Fruit fly (Drosophila melanogaster) whole organism, embryonic: ENCODE data around the gene Ir68b.

Experiments used
- Asciz ChIP-seq: fragments of 200-800 bp; sonication (Bioruptor generic); optimal IDR thresholded peaks from 2 replicates; lab custom pipeline; 2017; ENCODE audit warnings: missing biosample characterization, mild to moderate bottlenecking, missing genetic modification characterization, missing genetic modification reagents
- CG10274 ChIP-seq: fragments of 200-800 bp; sonication (Bioruptor generic); optimal IDR thresholded peaks from 3 replicates; lab custom pipeline; 2017; ENCODE audit warnings: missing biosample characterization, mild to moderate bottlenecking, missing genetic modification characterization
- CG10543 ChIP-seq: fragments of 200-800 bp; sonication (Bioruptor generic); optimal IDR thresholded peaks from 3 replicates; lab custom pipeline; 2017; ENCODE audit warnings: missing biosample characterization, mild to moderate bottlenecking, missing genetic modification characterization, moderate library complexity
- CG10565 ChIP-seq: fragments of 200-800 bp; sonication (Bioruptor generic); optimal IDR thresholded peaks from 3 replicates; lab custom pipeline; 2016; ENCODE audit warnings: missing biosample characterization, mild to moderate bottlenecking, missing genetic modification characterization
- CG11093 ChIP-seq: fragments of 200-800 bp; sonication (Bioruptor generic); IDR thresholded peaks from 3 replicates; pipeline ENCODE4 v1.3.6; 2022; ENCODE audit warnings: missing biosample characterization, missing genetic modification characterization
- CG11504 ChIP-seq: fragments of 200-800 bp; sonication (Bioruptor generic); optimal IDR thresholded peaks from 3 replicates; lab custom pipeline; 2019; ENCODE audit warnings: missing biosample characterization, mild to moderate bottlenecking, missing genetic modification characterization, moderate library complexity
- CG15073 ChIP-seq: fragments of 200-800 bp; sonication (Bioruptor generic); optimal IDR thresholded peaks from 2 replicates; lab custom pipeline; 2016; ENCODE audit warnings: missing biosample characterization, missing genetic modification characterization
- CG16863 ChIP-seq: fragments of 200-800 bp; sonication (Bioruptor generic); optimal IDR thresholded peaks from 3 replicates; lab custom pipeline; 2016; ENCODE audit warnings: missing biosample characterization, missing genetic modification characterization
- CG17328 ChIP-seq: fragments of 200-800 bp; sonication (Bioruptor generic); IDR thresholded peaks from 2 replicates; pipeline ENCODE4 v1.3.6; 2022; ENCODE audit warnings: missing biosample characterization, missing genetic modification characterization
- CG17359 ChIP-seq: fragments of 200-800 bp; sonication (Bioruptor generic); optimal IDR thresholded peaks from 3 replicates; lab custom pipeline; 2018; ENCODE audit warnings: missing biosample characterization, mild to moderate bottlenecking, missing genetic modification characterization, moderate library complexity
- CG17802 ChIP-seq: fragments of 200-800 bp; sonication (Bioruptor generic); optimal IDR thresholded peaks from 2 replicates; lab custom pipeline; 2018; ENCODE audit warnings: missing biosample characterization, mild to moderate bottlenecking, missing genetic modification characterization, moderate library complexity
- CG1832 ChIP-seq: fragments of 200-800 bp; sonication (Bioruptor generic); optimal IDR thresholded peaks from 2 replicates; lab custom pipeline; 2017; ENCODE audit warnings: missing biosample characterization, mild to moderate bottlenecking, missing genetic modification characterization, inconsistent platforms
- CG2712 ChIP-seq: fragments of 200-800 bp; optimal IDR thresholded peaks from 3 replicates; lab custom pipeline; 2019; ENCODE audit warnings: missing biosample characterization, mild to moderate bottlenecking, missing genetic modification characterization, moderate library complexity
- CG4707 ChIP-seq: fragments of 200-800 bp; sonication (Bioruptor generic); optimal IDR thresholded peaks from 2 replicates; lab custom pipeline; 2018; ENCODE audit warnings: missing biosample characterization, mild to moderate bottlenecking, missing genetic modification characterization, moderate library complexity
- CG6683 ChIP-seq: fragments of 200-800 bp; sonication (Bioruptor generic); optimal IDR thresholded peaks from 2 replicates; lab custom pipeline; 2017; ENCODE audit warnings: missing biosample characterization, mild to moderate bottlenecking, missing genetic modification characterization, missing genetic modification reagents
- CG8924 ChIP-seq: fragments of 200-800 bp; optimal IDR thresholded peaks from 3 replicates; lab custom pipeline; 2019; ENCODE audit warnings: missing biosample characterization, mild to moderate bottlenecking, missing genetic modification characterization, moderate library complexity
- CG9727 ChIP-seq: fragments of 200-800 bp; sonication (Bioruptor generic); optimal IDR thresholded peaks from 3 replicates; lab custom pipeline; 2017; ENCODE audit warnings: missing biosample characterization, mild to moderate bottlenecking, missing genetic modification characterization
- CHES-1-like ChIP-seq: fragments of 200-800 bp; sonication (Bioruptor generic); optimal IDR thresholded peaks from 2 replicates; lab custom pipeline; 2016; ENCODE audit warnings: missing biosample characterization, missing genetic modification characterization
- CoRest ChIP-seq: fragments of 200-800 bp; sonication (Bioruptor generic); optimal IDR thresholded peaks from 3 replicates; lab custom pipeline; 2018; ENCODE audit warnings: missing biosample characterization, mild to moderate bottlenecking, missing genetic modification characterization, moderate library complexity
- Eip74EF ChIP-seq, 2 experiments: fragments of 200-800 bp in 1 of 2; fragments of >200 bp in 1 of 2; sonication (Bioruptor generic) in 1 of 2; optimal IDR thresholded peaks; 2 replicates each; lab custom pipeline; 2017 to 2019; ENCODE audit warnings: missing biosample characterization in 2 of 2, missing genetic modification characterization in 2 of 2, mild to moderate bottlenecking in 1 of 2, moderate library complexity in 1 of 2
- Hr51 ChIP-seq, 2 experiments: fragments of 200-800 bp; sonication (Bioruptor generic); optimal IDR thresholded peaks; 2 replicates in 1 of 2; 3 replicates in 1 of 2; lab custom pipeline; 2016 to 2018; ENCODE audit warnings: missing biosample characterization in 2 of 2, missing genetic modification characterization in 2 of 2, mild to moderate bottlenecking in 1 of 2, moderate library complexity in 1 of 2
- Max ChIP-seq: fragments of 200-800 bp; sonication (Bioruptor generic); optimal IDR thresholded peaks from 2 replicates; lab custom pipeline; 2016; ENCODE audit warnings: missing biosample characterization, mild to moderate bottlenecking, missing genetic modification characterization
- Poxn ChIP-seq: fragments of 200-800 bp; sonication (Bioruptor generic); IDR thresholded peaks from 2 replicates; pipeline ENCODE4 v1.3.6; 2022; ENCODE audit warnings: missing biosample characterization, missing genetic modification characterization
- Rfx ChIP-seq: fragments of 200-800 bp; sonication (Bioruptor generic); IDR thresholded peaks from 2 replicates; pipeline ENCODE4 v1.3.6; 2022; ENCODE audit warnings: missing biosample characterization, missing genetic modification characterization
- Sox102F ChIP-seq: fragments of 200-800 bp; sonication (Bioruptor generic); optimal IDR thresholded peaks from 2 replicates; lab custom pipeline; 2018; ENCODE audit warnings: missing biosample characterization, mild to moderate bottlenecking, missing genetic modification characterization, moderate library complexity
- Vsx1 ChIP-seq: fragments of 200-800 bp; sonication (Bioruptor generic); optimal IDR thresholded peaks from 2 replicates; lab custom pipeline; 2017; ENCODE audit warnings: missing biosample characterization, mild to moderate bottlenecking, missing genetic modification characterization, missing genetic modification reagents
- ap ChIP-seq: fragments of 200-800 bp; sonication (Bioruptor generic); IDR thresholded peaks from 2 replicates; pipeline ENCODE4 v1.3.6; 2022; ENCODE audit warnings: missing biosample characterization, missing genetic modification characterization
- chn ChIP-seq: fragments of 200-800 bp; sonication (Bioruptor generic); optimal IDR thresholded peaks from 2 replicates; lab custom pipeline; 2016; ENCODE audit warnings: missing biosample characterization, missing genetic modification characterization
- corto ChIP-seq: fragments of 200-800 bp; sonication (Bioruptor generic); optimal IDR thresholded peaks from 2 replicates; lab custom pipeline; 2016; ENCODE audit warnings: missing biosample characterization, mild to moderate bottlenecking, missing genetic modification characterization, moderate library complexity
- dati ChIP-seq: fragments of 200-800 bp; sonication (Bioruptor generic); IDR thresholded peaks from 2 replicates; pipeline ENCODE4 v1.3.6; 2022; ENCODE audit warnings: missing biosample characterization, missing genetic modification characterization
- fd96Cb ChIP-seq: fragments of 200-800 bp; sonication (Bioruptor generic); optimal IDR thresholded peaks from 2 replicates; lab custom pipeline; 2018; ENCODE audit warnings: missing biosample characterization, mild to moderate bottlenecking, missing genetic modification characterization, moderate library complexity
- mirr ChIP-seq: fragments of 200-800 bp; sonication (Bioruptor generic); optimal IDR thresholded peaks from 3 replicates; lab custom pipeline; 2018; ENCODE audit warnings: missing biosample characterization, mild to moderate bottlenecking, missing genetic modification characterization
- org-1 ChIP-seq: fragments of 200-800 bp; sonication (Bioruptor generic); optimal IDR thresholded peaks from 2 replicates; lab custom pipeline; 2017; ENCODE audit warnings: missing biosample characterization, missing genetic modification characterization
- peb ChIP-seq: fragments of 200-800 bp; sonication (Bioruptor generic); IDR thresholded peaks from 2 replicates; pipeline ENCODE4 v1.3.6; 2022; ENCODE audit warnings: missing biosample characterization, missing genetic modification characterization
- phol ChIP-seq: fragments of 200-800 bp; sonication (Bioruptor generic); optimal IDR thresholded peaks from 3 replicates; lab custom pipeline; 2018; ENCODE audit warnings: missing biosample characterization, mild to moderate bottlenecking, missing genetic modification characterization, moderate library complexity
- pzg ChIP-seq: fragments of 200-800 bp; sonication (Bioruptor generic); optimal IDR thresholded peaks from 3 replicates; lab custom pipeline; 2018; ENCODE audit warnings: missing biosample characterization, mild to moderate bottlenecking, missing genetic modification characterization, moderate library complexity
- seq ChIP-seq: fragments of 200-800 bp; sonication (Bioruptor generic); IDR thresholded peaks from 2 replicates; pipeline ENCODE4 v1.3.6; 2022; ENCODE audit warnings: missing biosample characterization, missing genetic modification characterization
- slou ChIP-seq: fragments of 200-800 bp; sonication (Bioruptor generic); optimal IDR thresholded peaks from 3 replicates; lab custom pipeline; 2016; ENCODE audit warnings: missing biosample characterization, missing genetic modification characterization
- slp2 ChIP-seq: fragments of 200-800 bp; sonication (Bioruptor generic); optimal IDR thresholded peaks from 2 replicates; lab custom pipeline; 2016; ENCODE audit warnings: missing biosample characterization, missing genetic modification characterization
- trem ChIP-seq: fragments of 200-800 bp; optimal IDR thresholded peaks from 3 replicates; lab custom pipeline; 2019; ENCODE audit warnings: missing biosample characterization, mild to moderate bottlenecking, missing genetic modification characterization, moderate library complexity
- vvl ChIP-seq: fragments of 200-800 bp; sonication (Bioruptor generic); IDR thresholded peaks from 2 replicates; pipeline ENCODE4 v1.3.6; 2022; ENCODE audit warnings: missing biosample characterization, missing genetic modification characterization

Gene Ir68b

dm6 chr3L:12096799-12097662 lies 30.2 kb downstream of the Ir68b start (continued):
- TF ChIP-seq Vsx1 (GFP tag; lab: Kevin White, UChicago): no peak
- TF ChIP-seq Asciz (GFP tag; lab: Kevin White, UChicago): peak; percentile 22
- TF ChIP-seq slou (GFP tag; lab: Kevin White, UChicago): no peak
- no peak for TF ChIP-seq dati
- TF ChIP-seq trem (tag; lab: Kevin White, UChicago): peak; percentile 24
- no peak for TF ChIP-seq CG16863 (GFP tag; lab: Kevin White, UChicago)
- TF ChIP-seq Hr51 (GFP tag; optimal IDR thresholded peaks at IDR 0.05; lab: Kevin White, UChicago): peak in 1 of 2 experiments; percentile 45
- 0 out of 3 replicates have a peak, but pooled peaks have one; percentile 23 for TF ChIP-seq CG11093 (GFP tag; lab: Robert Waterston, UW)
- TF ChIP-seq phol (tag; lab: Kevin White, UChicago): peak; percentile 54
- no peak for TF ChIP-seq mirr (GFP tag; lab: Kevin White, UChicago)
- peak; percentile 52 for TF ChIP-seq Sox102F (GFP tag; lab: Kevin White, UChicago)
- TF ChIP-seq CG8924 (tag; lab: Kevin White, UChicago): peak; percentile 6
- peak; percentile 58 for TF ChIP-seq CG9727 (GFP tag; lab: Kevin White, UChicago)
- peak in 1 of 2 experiments; percentile 1 for TF ChIP-seq Eip74EF (GFP tag; optimal IDR thresholded peaks at IDR 0.05; lab: Kevin White, UChicago)
- no peak for TF ChIP-seq Max (GFP tag; lab: Kevin White, UChicago)
- TF ChIP-seq CG2712: peak; percentile 56
- TF ChIP-seq Rfx: 0 out of 2 replicates have a peak, but pooled peaks have one; percentile 13
- peak; percentile 27 for TF ChIP-seq CG17359 (tag; lab: Kevin White, UChicago)
- no peak for TF ChIP-seq CHES-1-like (GFP tag; lab: Kevin White, UChicago)
- peak; percentile 55; the same call in 1 of the 2 replicates for TF ChIP-seq vvl (GFP tag; lab: Robert Waterston, UW)
- TF ChIP-seq chn (GFP tag; lab: Kevin White, UChicago): peak; percentile 31
- peak; percentile 42 for TF ChIP-seq CoRest (tag; lab: Kevin White, UChicago)
- TF ChIP-seq Poxn (GFP tag; lab: Robert Waterston, UW): no peak
- no peak for TF ChIP-seq CG10543 (GFP tag; lab: Kevin White, UChicago)
- TF ChIP-seq fd96Cb (tag; lab: Kevin White, UChicago): peak; percentile 18
- peak; percentile 62 for TF ChIP-seq CG11504
- TF ChIP-seq CG15073 (GFP tag; lab: Kevin White, UChicago): no peak
- TF ChIP-seq seq (GFP tag; lab: Robert Waterston, UW): no peak

dm6 chr3L:12095960-12096359 lies 31.2 kb downstream of the Ir68b start:
- TF ChIP-seq peb (GFP tag; lab: Robert Waterston, UW) (no peak), corto (GFP tag; lab: Kevin White, UChicago) (no peak), CG17328 (no peak), CG10274 (no peak), CG10565 (GFP tag; lab: Kevin White, UChicago) (no peak), CG4707 (GFP tag; lab: Kevin White, UChicago) (no peak), slp2 (GFP tag; lab: Kevin White, UChicago) (no peak), CG6683 (GFP tag; lab: Kevin White, UChicago) (no peak), pzg (GFP tag; lab: Kevin White, UChicago) (no peak), CG17802 (tag; lab: Kevin White, UChicago) (no peak), CG1832 (no peak), ap (GFP tag; lab: Robert Waterston, UW) (no peak), slou (GFP tag; lab: Kevin White, UChicago) (no peak), org-1 (GFP tag; lab: Kevin White, UChicago) (no peak)
